Worm (Caenorhabditis elegans) whole organism, L1 larva: ENCODE data around the gene F53B1.2.

Experiments
- jun-1 ChIP-seq: fragments of 150-350 bp; optimal IDR thresholded peaks from 2 replicates; lab custom pipeline; 2014; ENCODE audit warnings: missing biosample characterization, missing genetic modification reagents, missing genetic modification characterization
- nhr-11 ChIP-seq: fragments of 150-350 bp; optimal IDR thresholded peaks from 2 replicates; lab custom pipeline; 2014; ENCODE audit warnings: missing biosample characterization, missing genetic modification characterization
- nhr-76 ChIP-seq: sonication (generic microtip); optimal IDR thresholded peaks from 2 replicates; lab custom pipeline; 2017; ENCODE audit warnings: missing biosample characterization, missing genetic modification characterization
- pax-3 ChIP-seq: fragments of 200-800 bp; sonication (Bioruptor generic); optimal IDR thresholded peaks from 2 replicates; lab custom pipeline; 2018; ENCODE audit warnings: mild to moderate bottlenecking, missing genetic modification characterization, moderate library complexity, missing compliant biosample characterization
- snpc-4 ChIP-seq: fragments of 150-350 bp; optimal IDR thresholded peaks from 2 replicates; lab custom pipeline; 2014; ENCODE audit warnings: missing biosample characterization, missing genetic modification characterization
- unc-30 ChIP-seq: sonication (generic microtip); optimal IDR thresholded peaks from 2 replicates; lab custom pipeline; 2017; ENCODE audit warnings: missing biosample characterization, missing genetic modification characterization

- no peak for TF ChIP-seq unc-30 (tag; lab: Kevin White, UChicago)
- no peak for TF ChIP-seq jun-1 (tag; lab: Kevin White, UChicago)
- TF ChIP-seq nhr-76: no peak
- no peak for TF ChIP-seq pax-3 (tag; lab: Kevin White, UChicago)
- TF ChIP-seq snpc-4: no peak
- TF ChIP-seq nhr-11 (tag; lab: Kevin White, UChicago): no peak
These were observed 22.9 kb downstream of the F53B1.2 start, which contains the start of gene F53B1.9 for ce11 chrX:2131650-2132049.
